Worm (Caenorhabditis elegans) whole organism, mixed stage, embryonic: ENCODE data around the gene ZK228.1.

ENCODE experiments used
- lin-32 ChIP-seq: fragments of 200-800 bp; sonication (Bioruptor generic); optimal IDR thresholded peaks from 2 replicates; lab custom pipeline; 2018; ENCODE audit warnings: mild to moderate bottlenecking, missing genetic modification characterization, missing compliant biosample characterization
- sem-2 ChIP-seq: fragments of 200-800 bp; sonication (Bioruptor generic); optimal IDR thresholded peaks from 2 replicates; lab custom pipeline; 2018; ENCODE audit warnings: mild to moderate bottlenecking, missing genetic modification characterization, missing compliant biosample characterization
- ztf-11 ChIP-seq: fragments of 150-350 bp; optimal IDR thresholded peaks from 2 replicates; lab custom pipeline; 2014; ENCODE audit warnings: missing biosample characterization, missing genetic modification characterization

DNA sequence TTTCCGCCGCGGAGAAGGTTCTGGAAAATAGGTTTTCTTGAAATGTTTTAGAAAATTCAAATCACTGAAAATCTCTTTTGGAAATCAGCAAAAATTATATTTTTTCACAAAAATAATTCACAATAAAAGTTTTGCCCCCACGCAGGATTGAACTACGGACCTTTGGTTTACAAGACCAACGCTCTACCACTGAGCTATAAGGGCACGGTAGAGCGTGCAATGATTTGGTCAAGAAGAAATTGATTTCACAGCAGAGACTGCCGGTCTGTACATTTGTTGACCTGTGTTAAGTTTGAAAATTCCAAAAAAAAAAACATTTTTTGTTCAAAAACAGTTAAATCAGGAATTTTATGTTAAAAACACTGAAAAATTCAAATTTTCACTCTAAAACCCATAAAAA lies 31.9 kb upstream of the ZK228.1 start:
- TF ChIP-seq lin-32 (GFP tag; lab: Kevin White, UChicago): no peak
- no peak for TF ChIP-seq ztf-11 (tag; lab: Kevin White, UChicago)
- TF ChIP-seq sem-2: no peak
